Fruit fly (Drosophila melanogaster) S2 (cell line): ENCODE measurements around the gene crb.

ENCODE experiments used
- CG8478 ChIP-seq: fragments of >200 bp; optimal IDR thresholded peaks from 2 replicates; lab custom pipeline; 2018
- CTCF ChIP-seq, 2 experiments: fragments of >200 bp; optimal IDR thresholded peaks; 2 replicates each; lab custom pipeline; 2018

- TF ChIP-seq CG8478 (lab: Kevin White, UChicago) (no peak), CTCF (optimal IDR thresholded peaks at IDR 0.05; lab: Kevin White, UChicago) (no peak)
Observed at dm6 chr3R:24263588-24264413, 31.1 kb upstream of the crb start.
